Worm (Caenorhabditis elegans) whole organism, L4 larva: ENCODE measurements around the gene T28C6.8.

Experiments used
- D1046.2 ChIP-seq: fragments of 200-800 bp; sonication (Bioruptor generic); IDR thresholded peaks from 2 replicates; pipeline ENCODE4 v1.3.6; 2022; ENCODE audit warnings: missing genetic modification characterization, missing compliant biosample characterization
- F26F4.8 ChIP-seq: fragments of 200-800 bp; sonication (Bioruptor generic); conservative IDR thresholded peaks from 2 replicates; pipeline ENCODE4 v1.3.6; 2022; ENCODE audit warnings: missing genetic modification characterization, missing compliant biosample characterization
- F37D6.2 ChIP-seq: sonication (generic microtip); optimal IDR thresholded peaks from 2 replicates; lab custom pipeline; 2016; ENCODE audit warnings: mild to moderate bottlenecking, missing genetic modification characterization, missing compliant biosample characterization
- R02D3.7 ChIP-seq: fragments of 150-350 bp; sonication (generic microtip); optimal IDR thresholded peaks from 3 replicates; lab custom pipeline; 2014; ENCODE audit warnings: missing biosample characterization, missing genetic modification characterization
- T26A8.4 ChIP-seq: fragments of 200-800 bp; sonication (Bioruptor generic); IDR thresholded peaks from 2 replicates; pipeline ENCODE4 v1.3.6; 2022; ENCODE audit warnings: missing genetic modification characterization, missing compliant biosample characterization
- Y48G9A.11 ChIP-seq: fragments of 200-800 bp; sonication (Bioruptor generic); IDR thresholded peaks from 2 replicates; pipeline ENCODE4 v1.3.6; 2022; ENCODE audit warnings: missing genetic modification reagents, missing genetic modification characterization, missing compliant biosample characterization
- ZK337.2 ChIP-seq: fragments of 200-800 bp; sonication (Bioruptor generic); IDR thresholded peaks from 2 replicates; pipeline ENCODE4 v1.3.6; 2022; ENCODE audit warnings: missing genetic modification reagents, missing genetic modification characterization, missing compliant biosample characterization
- ZK546.5 ChIP-seq, 2 experiments: sonication (generic microtip); optimal IDR thresholded peaks; 2 replicates each; lab custom pipeline; 2017; ENCODE audit warnings: missing biosample characterization in 2 of 2, missing genetic modification characterization in 2 of 2
- aly-2 ChIP-seq: sonication (generic microtip); optimal IDR thresholded peaks from 2 replicates; lab custom pipeline; 2018; ENCODE audit warnings: missing biosample characterization, missing genetic modification characterization
- ceh-20 ChIP-seq: fragments of 200-800 bp; sonication (Bioruptor generic); IDR thresholded peaks from 2 replicates; pipeline ENCODE4 v1.3.6; 2022; ENCODE audit warnings: missing genetic modification reagents, missing genetic modification characterization, missing compliant biosample characterization
- ceh-62 ChIP-seq: sonication (generic microtip); optimal IDR thresholded peaks from 2 replicates; lab custom pipeline; 2017; ENCODE audit warnings: missing biosample characterization, missing genetic modification characterization
- ceh-82 ChIP-seq: sonication (generic microtip); optimal IDR thresholded peaks from 2 replicates; lab custom pipeline; 2017; ENCODE audit warnings: missing biosample characterization, missing genetic modification characterization
- ces-1 ChIP-seq: fragments of 150-350 bp; sonication (generic microtip); optimal IDR thresholded peaks from 4 replicates; lab custom pipeline; 2014; ENCODE audit warnings: missing biosample characterization, missing genetic modification reagents, missing genetic modification characterization
- cey-2 ChIP-seq: sonication (generic microtip); optimal IDR thresholded peaks from 3 replicates; lab custom pipeline; 2017; ENCODE audit warnings: missing genetic modification characterization, mild to moderate bottlenecking, missing compliant biosample characterization, antibody characterized with exemption, borderline replicate concordance; ENCODE audit not compliant: insufficient read depth
- dmd-8 ChIP-seq: fragments of 200-800 bp; sonication (Bioruptor generic); IDR thresholded peaks from 2 replicates; pipeline ENCODE4 v1.3.6; 2022; ENCODE audit warnings: missing genetic modification characterization, missing compliant biosample characterization
- dpl-1 ChIP-seq: fragments of 150-350 bp; optimal IDR thresholded peaks from 2 replicates; lab custom pipeline; 2014; ENCODE audit warnings: missing biosample characterization, missing genetic modification reagents, missing genetic modification characterization
- duxl-1 ChIP-seq: sonication (generic microtip); optimal IDR thresholded peaks from 2 replicates; lab custom pipeline; 2016; ENCODE audit warnings: mild to moderate bottlenecking, missing genetic modification characterization, moderate library complexity, missing compliant biosample characterization; ENCODE audit not compliant: poor library complexity
- dve-1 ChIP-seq: sonication (generic microtip); optimal IDR thresholded peaks from 2 replicates; lab custom pipeline; 2017; ENCODE audit warnings: antibody characterized with exemption, mild to moderate bottlenecking, missing genetic modification characterization, missing compliant biosample characterization; ENCODE audit not compliant: insufficient read depth
- fos-1 ChIP-seq: fragments of 150-350 bp; optimal IDR thresholded peaks from 2 replicates; lab custom pipeline; 2014; ENCODE audit warnings: missing biosample characterization, missing genetic modification characterization
- gei-8 ChIP-seq: fragments of 200-800 bp; sonication (Bioruptor generic); optimal IDR thresholded peaks from 2 replicates; lab custom pipeline; 2018; ENCODE audit warnings: mild to moderate bottlenecking, missing genetic modification characterization, missing compliant biosample characterization
- hif-1 ChIP-seq, 2 experiments: sonication (generic microtip); optimal IDR thresholded peaks; 2 replicates each; lab custom pipeline; 2016 to 2017; ENCODE audit warnings: missing compliant biosample characterization in 2 of 2, missing genetic modification characterization in 2 of 2, missing genetic modification reagents in 2 of 2, missing genotype in 2 of 2, mild to moderate bottlenecking in 1 of 2
- hlh-11 ChIP-seq: fragments of 200-800 bp; sonication (Bioruptor generic); optimal IDR thresholded peaks from 2 replicates; lab custom pipeline; 2018; ENCODE audit warnings: mild to moderate bottlenecking, missing genetic modification characterization, missing compliant biosample characterization
- lin-1 ChIP-seq: fragments of 200-800 bp; sonication (Bioruptor generic); IDR thresholded peaks from 2 replicates; pipeline ENCODE4 v1.3.6; 2022; ENCODE audit warnings: missing genetic modification reagents, missing genetic modification characterization, missing compliant biosample characterization
- lin-13 ChIP-seq: fragments of 150-350 bp; optimal IDR thresholded peaks from 2 replicates; lab custom pipeline; 2014; ENCODE audit warnings: missing biosample characterization, missing genetic modification reagents, missing genetic modification characterization
- lin-29 ChIP-seq: fragments of 200-800 bp; sonication (Bioruptor generic); IDR thresholded peaks from 2 replicates; pipeline ENCODE4 v1.3.6; 2022; ENCODE audit warnings: missing genetic modification reagents, missing genetic modification characterization, missing compliant biosample characterization
- lin-38 ChIP-seq: fragments of 200-800 bp; sonication (Bioruptor generic); IDR thresholded peaks from 2 replicates; pipeline ENCODE4 v1.3.6; 2022; ENCODE audit warnings: missing genetic modification reagents, missing genetic modification characterization, missing compliant biosample characterization
- lsy-2 ChIP-seq, 2 experiments: fragments of 150-350 bp in 1 of 2; sonication (generic microtip) in 1 of 2; optimal IDR thresholded peaks; 2 replicates each; lab custom pipeline; 2014 to 2017; ENCODE audit warnings: missing biosample characterization in 2 of 2, missing genetic modification characterization in 2 of 2
- madf-9 ChIP-seq: fragments of 200-800 bp; sonication (Bioruptor generic); conservative IDR thresholded peaks from 2 replicates; pipeline ENCODE4 v1.3.6; 2022; ENCODE audit warnings: missing genetic modification reagents, missing genetic modification characterization, missing compliant biosample characterization
- mxl-3 ChIP-seq: fragments of 200-800 bp; sonication (Bioruptor generic); optimal IDR thresholded peaks from 2 replicates; lab custom pipeline; 2018; ENCODE audit warnings: mild to moderate bottlenecking, missing genetic modification characterization, missing compliant biosample characterization
- nhr-102 ChIP-seq: sonication (generic microtip); optimal IDR thresholded peaks from 2 replicates; lab custom pipeline; 2016; ENCODE audit warnings: mild to moderate bottlenecking, missing genetic modification characterization, moderate library complexity, missing compliant biosample characterization
- nhr-11 ChIP-seq: fragments of 150-350 bp; optimal IDR thresholded peaks from 2 replicates; lab custom pipeline; 2014; ENCODE audit warnings: missing biosample characterization, missing genetic modification characterization
- nhr-111 ChIP-seq: fragments of 200-800 bp; sonication (Bioruptor generic); optimal IDR thresholded peaks from 2 replicates; lab custom pipeline; 2018; ENCODE audit warnings: mild to moderate bottlenecking, missing genetic modification characterization, missing compliant biosample characterization
- nhr-25 ChIP-seq: sonication (generic microtip); optimal IDR thresholded peaks from 2 replicates; lab custom pipeline; 2017; ENCODE audit warnings: missing genetic modification characterization, mild to moderate bottlenecking, missing compliant biosample characterization, antibody characterized with exemption, moderate library complexity, borderline replicate concordance; ENCODE audit not compliant: insufficient read depth
- nhr-28 ChIP-seq: fragments of 150-350 bp; optimal IDR thresholded peaks from 2 replicates; lab custom pipeline; 2014; ENCODE audit warnings: missing biosample characterization, missing genetic modification characterization
- nhr-48 ChIP-seq: sonication (generic microtip); optimal IDR thresholded peaks from 2 replicates; lab custom pipeline; 2016; ENCODE audit warnings: mild to moderate bottlenecking, missing genetic modification characterization, missing compliant biosample characterization
- nhr-76 ChIP-seq: fragments of 150-350 bp; optimal IDR thresholded peaks from 2 replicates; lab custom pipeline; 2014; ENCODE audit warnings: missing biosample characterization, missing genetic modification characterization
- nhr-77 ChIP-seq: fragments of 150-350 bp; optimal IDR thresholded peaks from 2 replicates; lab custom pipeline; 2014; ENCODE audit warnings: missing biosample characterization, missing genetic modification characterization
- pha-4 ChIP-seq, 2 experiments: fragments of 150-350 bp in 1 of 2; fragments of 200-800 bp in 1 of 2; sonication (Bioruptor generic) in 1 of 2; IDR thresholded peaks in 1 of 2; optimal IDR thresholded peaks in 1 of 2; 2 replicates each; pipeline versions ENCODE4 v1.3.6 to Lab custom; 2014 to 2022; ENCODE audit warnings: missing genetic modification characterization in 2 of 2, missing genetic modification reagents in 2 of 2, missing biosample characterization in 1 of 2, missing compliant biosample characterization in 1 of 2
- pqm-1 ChIP-seq: sonication (generic microtip); optimal IDR thresholded peaks from 2 replicates; lab custom pipeline; 2017; ENCODE audit warnings: missing biosample characterization, missing genetic modification characterization
- rbr-2 ChIP-seq: sonication (generic microtip); optimal IDR thresholded peaks from 2 replicates; lab custom pipeline; 2016; ENCODE audit warnings: missing genotype, missing genetic modification characterization, missing compliant biosample characterization
- sdz-12 ChIP-seq: fragments of 200-800 bp; sonication (Bioruptor generic); optimal IDR thresholded peaks from 2 replicates; lab custom pipeline; 2018; ENCODE audit warnings: mild to moderate bottlenecking, missing genetic modification characterization, missing compliant biosample characterization
- set-16 ChIP-seq: fragments of 200-800 bp; sonication (Bioruptor generic); IDR thresholded peaks from 2 replicates; pipeline ENCODE4 v1.3.6; 2022; ENCODE audit warnings: missing genetic modification reagents, missing genetic modification characterization, missing compliant biosample characterization
- skn-1 ChIP-seq: fragments of 150-350 bp; optimal IDR thresholded peaks from 2 replicates; lab custom pipeline; 2014; ENCODE audit warnings: missing biosample characterization, missing genetic modification characterization
- snpc-1.2 ChIP-seq: fragments of 200-800 bp; sonication (Bioruptor generic); IDR thresholded peaks from 2 replicates; pipeline ENCODE4 v1.3.6; 2022; ENCODE audit warnings: missing genetic modification reagents, missing genetic modification characterization, missing compliant biosample characterization
- spr-1 ChIP-seq: sonication (generic microtip); optimal IDR thresholded peaks from 2 replicates; lab custom pipeline; 2016; ENCODE audit warnings: mild to moderate bottlenecking, missing genetic modification characterization, missing compliant biosample characterization
- spr-3 ChIP-seq: fragments of 200-800 bp; sonication (Bioruptor generic); optimal IDR thresholded peaks from 2 replicates; lab custom pipeline; 2018; ENCODE audit warnings: mild to moderate bottlenecking, missing genetic modification characterization, missing compliant biosample characterization
- tag-97 ChIP-seq: fragments of 200-800 bp; sonication (Bioruptor generic); IDR thresholded peaks from 2 replicates; pipeline ENCODE4 v1.3.6; 2022; ENCODE audit warnings: missing genetic modification characterization, missing compliant biosample characterization
- vab-7 ChIP-seq: fragments of 200-800 bp; sonication (Bioruptor generic); IDR thresholded peaks from 2 replicates; pipeline ENCODE4 v1.3.6; 2022; ENCODE audit warnings: missing genetic modification reagents, missing genetic modification characterization, missing compliant biosample characterization
- zfp-3 ChIP-seq: fragments of 200-800 bp; sonication (Bioruptor generic); conservative IDR thresholded peaks from 2 replicates; pipeline ENCODE4 v1.3.6; 2022; ENCODE audit warnings: missing genetic modification reagents, missing genetic modification characterization, missing compliant biosample characterization
- ztf-7 ChIP-seq: fragments of 150-350 bp; optimal IDR thresholded peaks from 2 replicates; lab custom pipeline; 2014; ENCODE audit warnings: missing biosample characterization, missing genetic modification characterization

The T28C6.8 gene

DNA sequence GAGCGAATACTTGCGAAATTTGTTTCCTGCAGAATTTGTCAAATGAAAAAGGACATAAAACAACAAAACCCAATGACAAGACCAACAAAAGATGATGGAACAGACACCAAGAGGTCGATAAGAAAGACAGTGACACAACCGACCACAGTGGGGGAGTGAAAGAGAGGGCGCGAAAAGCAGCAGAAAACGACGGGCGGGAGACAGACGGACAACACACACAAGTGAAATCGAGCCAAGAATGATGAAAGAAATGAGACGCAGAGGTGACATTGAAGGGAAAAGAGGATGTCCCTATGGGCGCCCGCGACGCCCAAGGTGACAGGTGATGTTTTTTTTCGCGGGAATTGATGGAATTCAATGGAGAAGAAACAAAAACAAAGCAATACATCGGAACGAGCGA, 35.6 kb upstream of the T28C6.8 start (continued):
- TF ChIP-seq lin-38 (GFP tag; lab: Robert Waterston, UW), result no peak; the same call in 1 of the 2 replicates
- no peak for TF ChIP-seq skn-1 (tag; lab: Kevin White, UChicago)
- no peak; the same call in 1 of the 2 replicates for TF ChIP-seq set-16 (GFP tag; lab: Robert Waterston, UW)
- TF ChIP-seq duxl-1 (tag; lab: Kevin White, UChicago), result no peak
- TF ChIP-seq zfp-3, result peak; percentile 59; the same call in 1 of the 2 replicates
- peak; percentile 47 for TF ChIP-seq lin-13 (GFP tag; lab: Kevin White, UChicago)
- no peak for TF ChIP-seq R02D3.7 (tag; lab: Kevin White, UChicago)
- TF ChIP-seq hif-1 (tag; optimal IDR thresholded peaks at IDR 0.05; lab: Kevin White, UChicago), result peak in 1 of 2 experiments; percentile 42
- TF ChIP-seq nhr-77 (tag; lab: Kevin White, UChicago), result peak; percentile 74
- peak; percentile 96 for TF ChIP-seq hlh-11 (tag; lab: Kevin White, UChicago)
- TF ChIP-seq lin-29 (GFP tag; lab: Robert Waterston, UW), result no peak
- no peak for TF ChIP-seq T26A8.4 (GFP tag; lab: Robert Waterston, UW)
- no peak for TF ChIP-seq madf-9 (GFP tag; lab: Robert Waterston, UW)
- no peak for TF ChIP-seq dmd-8 (GFP tag; lab: Robert Waterston, UW)
- peak; percentile 90 for TF ChIP-seq pqm-1
- no peak for TF ChIP-seq ceh-62 (tag; lab: Kevin White, UChicago)
- TF ChIP-seq pha-4 (GFP tag; IDR thresholded peaks at IDR 0.05; lab: Robert Waterston, UW), result peak; percentile 38; the same call in 1 of the 2 replicates
- TF ChIP-seq pha-4 (tag; optimal IDR thresholded peaks at IDR 0.05; lab: Kevin White, UChicago), result peak; percentile 62
- peak; percentile 2 for TF ChIP-seq nhr-25 (tag; lab: Kevin White, UChicago)
- TF ChIP-seq ceh-20 (GFP tag; lab: Robert Waterston, UW), result peak; percentile 86
- no peak for TF ChIP-seq Y48G9A.11 (GFP tag; lab: Robert Waterston, UW)
- TF ChIP-seq lin-1 (GFP tag; lab: Robert Waterston, UW), result peak; percentile 75
- TF ChIP-seq nhr-102 (tag; lab: Kevin White, UChicago), result peak; percentile 34
- no peak for TF ChIP-seq nhr-111 (GFP tag; lab: Kevin White, UChicago)
- peak; percentile 2 for TF ChIP-seq cey-2 (tag; lab: Kevin White, UChicago)
- TF ChIP-seq D1046.2 (GFP tag; lab: Robert Waterston, UW), result no peak
- TF ChIP-seq spr-1 (tag; lab: Kevin White, UChicago), result no peak
- peak; percentile 81 for TF ChIP-seq nhr-11 (tag; lab: Kevin White, UChicago)
- no peak for TF ChIP-seq vab-7 (GFP tag; lab: Robert Waterston, UW)
- no peak for TF ChIP-seq tag-97 (GFP tag; lab: Robert Waterston, UW)
- no peak for TF ChIP-seq ZK546.5 (tag; optimal IDR thresholded peaks at IDR 0.05; lab: Kevin White, UChicago)
- TF ChIP-seq sdz-12 (GFP tag; lab: Kevin White, UChicago), result no peak
- TF ChIP-seq nhr-76, result no peak
- peak; percentile 35 for TF ChIP-seq nhr-48
- no peak for TF ChIP-seq ztf-7
- no peak for TF ChIP-seq spr-3 (GFP tag; lab: Kevin White, UChicago)
- TF ChIP-seq dve-1 (tag; lab: Kevin White, UChicago), result peak; percentile 86
- TF ChIP-seq gei-8 (GFP tag; lab: Kevin White, UChicago), result peak; percentile 8
- no peak for TF ChIP-seq snpc-1.2
- no peak for TF ChIP-seq aly-2
- TF ChIP-seq F37D6.2 (tag; lab: Kevin White, UChicago), result no peak
- no peak for TF ChIP-seq F26F4.8 (GFP tag; lab: Robert Waterston, UW)
- peak in 1 of 2 experiments; percentile 62 for TF ChIP-seq lsy-2 (tag; optimal IDR thresholded peaks at IDR 0.05; lab: Kevin White, UChicago)
- no peak for TF ChIP-seq ceh-82 (tag; lab: Kevin White, UChicago)
- TF ChIP-seq dpl-1 (GFP tag; lab: Kevin White, UChicago), result peak; percentile 64
- TF ChIP-seq mxl-3 (GFP tag; lab: Kevin White, UChicago), result peak; percentile 85
- peak; percentile 90 for TF ChIP-seq nhr-28 (tag; lab: Kevin White, UChicago)
- no peak for TF ChIP-seq ZK337.2 (GFP tag; lab: Robert Waterston, UW)
- no peak for TF ChIP-seq fos-1 (tag; lab: Kevin White, UChicago)
- TF ChIP-seq rbr-2 (tag; lab: Kevin White, UChicago), result peak; percentile 46
- TF ChIP-seq ces-1, result no peak
